Worm (Caenorhabditis elegans) whole organism, L1 larva: ENCODE measurements around the gene rrsr-1.

Source experiments
- C16A3.4 ChIP-seq: fragments of 150-350 bp; optimal IDR thresholded peaks from 2 replicates; lab custom pipeline; 2014; ENCODE audit warnings: missing biosample characterization, missing genetic modification characterization
- Y116A8C.19 ChIP-seq: sonication (generic microtip); optimal IDR thresholded peaks from 2 replicates; lab custom pipeline; 2016; ENCODE audit warnings: missing compliant biosample characterization, missing genetic modification characterization, borderline replicate concordance
- blmp-1 ChIP-seq: fragments of 150-350 bp; optimal IDR thresholded peaks from 2 replicates; lab custom pipeline; 2014; ENCODE audit warnings: missing biosample characterization, missing genetic modification characterization
- ceh-82 ChIP-seq, 3 experiments: fragments of 150-350 bp in 1 of 3; sonication (generic microtip) in 2 of 3; optimal IDR thresholded peaks; 2 replicates each; lab custom pipeline; 2014 to 2017; ENCODE audit warnings: missing biosample characterization in 3 of 3, missing genetic modification characterization in 3 of 3
- ces-1 ChIP-seq: fragments of 150-350 bp; optimal IDR thresholded peaks from 2 replicates; lab custom pipeline; 2014; ENCODE audit warnings: missing biosample characterization, missing genetic modification reagents, missing genetic modification characterization
- dpl-1 ChIP-seq, 3 experiments: fragments of 150-350 bp in 2 of 3; sonication (generic microtip) in 1 of 3; optimal IDR thresholded peaks; 2 replicates each; lab custom pipeline; 2014 to 2017; ENCODE audit warnings: missing biosample characterization in 3 of 3, missing genetic modification characterization in 3 of 3, missing genetic modification reagents in 3 of 3
- dsc-1 ChIP-seq: sonication (generic microtip); optimal IDR thresholded peaks from 2 replicates; lab custom pipeline; 2016; ENCODE audit warnings: mild to moderate bottlenecking, missing genetic modification characterization, missing compliant biosample characterization
- efl-1 ChIP-seq, 4 experiments: fragments of 150-350 bp; optimal IDR thresholded peaks in 3 of 4; peaks in 1 of 4; 1 replicate in 1 of 4; 2 replicates in 3 of 4; lab custom pipeline; 2014; ENCODE audit warnings: missing biosample characterization in 2 of 4, missing genetic modification characterization in 2 of 4, missing genetic modification reagents in 2 of 4
- egl-13 ChIP-seq: sonication (generic microtip); optimal IDR thresholded peaks from 2 replicates; lab custom pipeline; 2016; ENCODE audit warnings: missing genotype, missing genetic modification reagents, missing genetic modification characterization, missing compliant biosample characterization
- egl-27 ChIP-seq, 2 experiments: fragments of 150-350 bp in 1 of 2; sonication (generic microtip); optimal IDR thresholded peaks; 3 replicates each; lab custom pipeline; 2017 to 2018; ENCODE audit warnings: missing biosample characterization in 2 of 2, missing genetic modification characterization in 2 of 2, missing genetic modification reagents in 2 of 2
- elt-3 ChIP-seq, 6 experiments: fragments of 150-350 bp in 1 of 6; sonication (generic microtip); optimal IDR thresholded peaks; 2 replicates each; lab custom pipeline; 2017 to 2018; ENCODE audit warnings: missing biosample characterization in 6 of 6, missing genetic modification characterization in 6 of 6, inconsistent platforms in 1 of 6
- fos-1 ChIP-seq: fragments of 150-350 bp; optimal IDR thresholded peaks from 2 replicates; lab custom pipeline; 2014; ENCODE audit warnings: missing biosample characterization, missing genetic modification characterization
- grh-1 ChIP-seq: fragments of 200-800 bp; sonication (Bioruptor generic); IDR thresholded peaks from 2 replicates; pipeline ENCODE4 v1.3.6; 2022; ENCODE audit warnings: missing genetic modification reagents, missing genetic modification characterization, missing compliant biosample characterization
- hlh-17 ChIP-seq: fragments of 200-800 bp; sonication (Bioruptor generic); optimal IDR thresholded peaks from 2 replicates; lab custom pipeline; 2018; ENCODE audit warnings: missing genetic modification characterization, mild to moderate bottlenecking, missing compliant biosample characterization, moderate library complexity, borderline replicate concordance
- lin-13 ChIP-seq: fragments of 150-350 bp; optimal IDR thresholded peaks from 2 replicates; lab custom pipeline; 2014; ENCODE audit warnings: missing biosample characterization, missing genetic modification reagents, missing genetic modification characterization
- lin-14 ChIP-seq: fragments of 200-800 bp; sonication (Bioruptor generic); optimal IDR thresholded peaks from 2 replicates; lab custom pipeline; 2018; ENCODE audit warnings: mild to moderate bottlenecking, missing genetic modification characterization, moderate library complexity, missing compliant biosample characterization
- lir-3 ChIP-seq: sonication (generic microtip); optimal IDR thresholded peaks from 2 replicates; lab custom pipeline; 2016; ENCODE audit warnings: mild to moderate bottlenecking, missing genetic modification characterization, moderate library complexity, missing compliant biosample characterization; ENCODE audit not compliant: poor library complexity
- lsy-2 ChIP-seq, 2 experiments: fragments of 150-350 bp; optimal IDR thresholded peaks; 2 replicates each; lab custom pipeline; 2014; ENCODE audit warnings: missing biosample characterization in 2 of 2, missing genetic modification characterization in 2 of 2
- nhr-12 ChIP-seq: sonication (generic microtip); optimal IDR thresholded peaks from 2 replicates; lab custom pipeline; 2017; ENCODE audit warnings: missing biosample characterization, missing genetic modification characterization
- nhr-19 ChIP-seq: fragments of 200-800 bp; sonication (Bioruptor generic); conservative IDR thresholded peaks from 2 replicates; pipeline ENCODE4 v1.3.6; 2022; ENCODE audit warnings: missing genetic modification characterization, missing compliant biosample characterization
- nhr-237 ChIP-seq: fragments of 150-350 bp; optimal IDR thresholded peaks from 2 replicates; lab custom pipeline; 2014; ENCODE audit warnings: missing biosample characterization, missing genetic modification characterization
- nhr-71 ChIP-seq: sonication (generic microtip); optimal IDR thresholded peaks from 2 replicates; lab custom pipeline; 2016; ENCODE audit warnings: mild to moderate bottlenecking, missing genetic modification characterization, moderate library complexity, missing compliant biosample characterization
- nhr-76 ChIP-seq: sonication (generic microtip); optimal IDR thresholded peaks from 2 replicates; lab custom pipeline; 2017; ENCODE audit warnings: missing biosample characterization, missing genetic modification characterization
- rnt-1 ChIP-seq: sonication (generic microtip); optimal IDR thresholded peaks from 2 replicates; lab custom pipeline; 2016; ENCODE audit warnings: mild to moderate bottlenecking, missing genetic modification characterization, moderate library complexity, missing compliant biosample characterization
- snpc-4 ChIP-seq: fragments of 150-350 bp; optimal IDR thresholded peaks from 2 replicates; lab custom pipeline; 2014; ENCODE audit warnings: missing biosample characterization, missing genetic modification characterization
- snu-23 ChIP-seq: sonication (generic microtip); optimal IDR thresholded peaks from 2 replicates; lab custom pipeline; 2016; ENCODE audit warnings: missing genetic modification characterization, missing compliant biosample characterization
- sox-4 ChIP-seq: sonication (generic microtip); optimal IDR thresholded peaks from 2 replicates; lab custom pipeline; 2016; ENCODE audit warnings: missing genetic modification characterization, missing compliant biosample characterization
- sptf-1 ChIP-seq: fragments of 150-350 bp; optimal IDR thresholded peaks from 2 replicates; lab custom pipeline; 2014; ENCODE audit warnings: missing biosample characterization, missing genetic modification characterization
- tbx-2 ChIP-seq: sonication (generic microtip); optimal IDR thresholded peaks from 2 replicates; lab custom pipeline; 2016; ENCODE audit warnings: missing genetic modification characterization, missing compliant biosample characterization
- tlp-1 ChIP-seq: fragments of 150-350 bp; optimal IDR thresholded peaks from 2 replicates; lab custom pipeline; 2014; ENCODE audit warnings: missing biosample characterization, missing genetic modification characterization
- unc-130 ChIP-seq: fragments of 150-350 bp; optimal IDR thresholded peaks from 2 replicates; lab custom pipeline; 2017; ENCODE audit warnings: missing biosample characterization, missing genetic modification characterization, inconsistent platforms
- xbp-1 ChIP-seq: sonication (generic microtip); optimal IDR thresholded peaks from 2 replicates; lab custom pipeline; 2016; ENCODE audit warnings: missing genetic modification characterization, missing compliant biosample characterization
- zag-1 ChIP-seq: fragments of 150-350 bp; optimal IDR thresholded peaks from 2 replicates; lab custom pipeline; 2014; ENCODE audit warnings: missing biosample characterization, missing genetic modification characterization
- zip-4 ChIP-seq: fragments of 200-800 bp; sonication (Bioruptor generic); optimal IDR thresholded peaks from 2 replicates; lab custom pipeline; 2018; ENCODE audit warnings: mild to moderate bottlenecking, missing genetic modification characterization, moderate library complexity, missing compliant biosample characterization
- ztf-11 ChIP-seq, 2 experiments: sonication (generic microtip); optimal IDR thresholded peaks; 2 replicates each; lab custom pipeline; 2016 to 2017; ENCODE audit warnings: missing genetic modification characterization in 2 of 2, missing biosample characterization in 1 of 2, missing compliant biosample characterization in 1 of 2
- ztf-4 ChIP-seq: fragments of 150-350 bp; optimal IDR thresholded peaks from 2 replicates; lab custom pipeline; 2014; ENCODE audit warnings: missing biosample characterization, missing genetic modification characterization

Gene rrsr-1

DNA sequence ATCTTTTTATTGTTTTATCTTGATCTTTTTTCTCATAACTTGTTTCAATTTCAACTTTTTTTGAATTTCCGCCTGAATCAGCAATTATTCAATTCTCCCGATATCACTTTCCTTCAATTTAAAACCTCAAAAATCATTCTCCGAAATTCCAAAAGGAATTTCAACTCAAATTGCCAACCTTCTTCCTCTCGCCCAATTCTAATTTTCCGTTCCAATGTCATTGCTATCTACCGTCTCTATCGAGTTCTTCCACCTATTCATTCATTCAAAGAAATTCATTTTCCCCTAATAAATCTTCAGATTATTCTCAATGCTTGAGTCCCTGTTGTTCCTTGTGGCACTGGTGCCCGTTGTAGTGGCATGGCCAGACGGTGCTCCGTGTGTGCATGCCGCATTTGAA lies 16.0 kb upstream of the rrsr-1 start, which contains the start of gene F23B12.4:
Gene F23B12.4 (plus strand): TSS at position 301 of the 400 bp plus-strand sequence.
- TF ChIP-seq unc-130 (tag; lab: Kevin White, UChicago) (no peak), nhr-237 (tag; lab: Kevin White, UChicago) (no peak), ces-1 (no peak), dpl-1 (GFP tag; optimal IDR thresholded peaks at IDR 0.05; lab: Kevin White, UChicago) (no peak), efl-1 (optimal IDR thresholded peaks at IDR 0.05; lab: Kevin White, UChicago) (no peak), efl-1 (GFP tag; optimal IDR thresholded peaks at IDR 0.05 in 1 of 2; lab: Kevin White, UChicago) (peak in 1 of 2 experiments; percentile 36), snpc-4 (tag; lab: Kevin White, UChicago) (no peak)

DNA sequence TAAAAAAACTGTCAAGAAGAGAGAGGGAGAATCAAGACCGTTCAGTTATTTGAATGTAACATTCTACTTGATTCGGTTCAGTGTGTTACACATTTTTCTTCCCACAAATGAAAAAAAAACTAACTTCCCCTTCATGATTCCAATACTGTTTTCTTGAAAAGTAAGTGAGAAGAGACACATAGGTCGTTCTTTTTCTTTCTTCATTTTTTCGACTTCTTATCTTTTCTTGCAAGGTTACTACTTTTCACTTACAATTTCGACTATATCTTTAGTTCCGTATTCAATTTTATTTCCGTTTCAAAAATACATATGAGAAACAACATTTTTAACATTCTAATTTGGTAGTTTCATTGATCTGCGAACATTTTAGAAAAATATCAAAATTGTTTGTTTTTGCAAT lies 14.4 kb upstream of the rrsr-1 start:
- peak in 1 of 6 experiments; percentile 8 for TF ChIP-seq elt-3 (tag; optimal IDR thresholded peaks at IDR 0.05; lab: Kevin White, UChicago)
- TF ChIP-seq ztf-4 (tag; lab: Kevin White, UChicago) = no peak

DNA sequence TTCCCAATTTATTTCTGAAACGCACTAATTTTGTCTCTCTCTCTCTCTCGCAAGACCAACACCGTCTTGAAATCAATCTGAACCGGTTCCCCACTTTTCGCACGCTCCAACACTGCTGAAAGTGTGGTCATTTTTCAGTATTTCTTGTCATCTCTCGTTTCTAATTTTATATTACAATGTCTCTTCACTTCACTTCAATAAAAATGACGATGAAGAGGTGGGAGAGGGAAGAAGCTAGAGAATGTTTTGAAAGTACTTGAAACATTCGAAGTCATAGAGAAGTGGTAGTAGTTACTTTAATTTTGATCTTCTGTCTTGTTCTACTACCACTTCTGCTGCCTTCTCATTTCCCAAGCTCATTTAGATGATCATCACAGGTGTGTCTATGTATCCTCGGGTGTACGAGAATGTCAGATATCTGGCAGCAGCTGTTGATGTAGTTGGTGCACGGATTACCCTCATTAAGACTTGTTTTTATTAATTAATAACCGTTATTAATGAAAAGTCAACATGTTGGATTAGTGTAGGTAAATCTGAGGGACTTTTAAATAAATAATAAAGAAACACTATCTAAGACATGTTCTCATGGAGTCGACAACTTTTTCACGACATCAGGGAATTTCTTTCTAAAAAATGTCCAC lies 13.4 kb upstream of the rrsr-1 start:
- TF ChIP-seq fos-1 (tag; lab: Kevin White, UChicago) = no peak
- TF ChIP-seq zag-1 (tag; lab: Kevin White, UChicago) = no peak
- no peak for TF ChIP-seq hlh-17 (GFP tag; lab: Kevin White, UChicago)
- TF ChIP-seq ztf-11 (tag; optimal IDR thresholded peaks at IDR 0.05; lab: Kevin White, UChicago) = peak in 1 of 2 experiments; percentile 43
- TF ChIP-seq grh-1 (GFP tag; lab: Robert Waterston, UW) = no peak
- TF ChIP-seq elt-3 (tag; optimal IDR thresholded peaks at IDR 0.05; lab: Kevin White, UChicago) = no peak
- TF ChIP-seq zip-4 (GFP tag; lab: Kevin White, UChicago) = no peak
- TF ChIP-seq snu-23 (GFP tag; lab: Kevin White, UChicago) = no peak
- no peak for TF ChIP-seq lin-14 (GFP tag; lab: Kevin White, UChicago)
- TF ChIP-seq Y116A8C.19 (tag; lab: Kevin White, UChicago) = no peak
- no peak for TF ChIP-seq egl-13 (tag; lab: Kevin White, UChicago)
- no peak for TF ChIP-seq C16A3.4
- TF ChIP-seq tbx-2 = peak; percentile 38

ce11 chrV:14437355-14437754 lies 12.5 kb upstream of the rrsr-1 start:
- no peak for TF ChIP-seq ceh-82 (tag; optimal IDR thresholded peaks at IDR 0.05; lab: Kevin White, UChicago)
- no peak for TF ChIP-seq lsy-2 (tag; optimal IDR thresholded peaks at IDR 0.05; lab: Kevin White, UChicago)
- TF ChIP-seq nhr-12 (tag; lab: Kevin White, UChicago) = no peak
- no peak for TF ChIP-seq egl-27 (tag; optimal IDR thresholded peaks at IDR 0.05; lab: Kevin White, UChicago)
- no peak for TF ChIP-seq nhr-71 (tag; lab: Kevin White, UChicago)
- no peak for TF ChIP-seq rnt-1
- TF ChIP-seq lin-13 = no peak
- TF ChIP-seq lir-3 (tag; lab: Kevin White, UChicago) = no peak
- TF ChIP-seq nhr-76 = no peak
- TF ChIP-seq dsc-1 (tag; lab: Kevin White, UChicago) = no peak
- TF ChIP-seq blmp-1 (tag; lab: Kevin White, UChicago) = no peak
- no peak for TF ChIP-seq ztf-4 (tag; lab: Kevin White, UChicago)

DNA sequence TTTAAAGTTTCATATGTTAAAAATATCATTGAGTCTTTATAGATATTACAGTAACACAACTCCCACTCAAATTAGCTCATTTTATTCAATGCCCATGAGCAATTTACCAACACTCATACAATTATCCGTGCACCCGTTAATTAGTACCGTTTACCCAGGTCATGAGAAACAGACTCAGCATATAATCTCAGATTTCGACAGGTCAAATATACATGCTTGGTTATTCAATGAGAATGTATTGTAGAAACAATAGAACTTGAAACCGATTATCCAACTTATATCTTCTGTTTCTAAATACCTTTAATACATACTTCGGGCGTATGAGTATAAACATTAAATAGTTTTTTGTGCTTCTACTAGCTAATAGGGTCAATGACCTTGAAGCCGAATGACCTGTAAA lies 11.4 kb upstream of the rrsr-1 start:
- TF ChIP-seq nhr-19 (GFP tag; lab: Robert Waterston, UW) = no peak
- TF ChIP-seq tlp-1 = no peak
- no peak for TF ChIP-seq efl-1 (optimal IDR thresholded peaks at IDR 0.05; lab: Kevin White, UChicago)
- peak in 1 of 2 experiments; percentile 73 for TF ChIP-seq efl-1 (GFP tag; optimal IDR thresholded peaks at IDR 0.05 in 1 of 2; lab: Kevin White, UChicago)
- TF ChIP-seq egl-27 (tag; optimal IDR thresholded peaks at IDR 0.05; lab: Kevin White, UChicago) = no peak
- no peak for TF ChIP-seq snu-23 (GFP tag; lab: Kevin White, UChicago)
- TF ChIP-seq xbp-1 = no peak
- no peak for TF ChIP-seq sptf-1 (tag; lab: Kevin White, UChicago)
- no peak for TF ChIP-seq sox-4 (tag; lab: Kevin White, UChicago)
- no peak for TF ChIP-seq dsc-1 (tag; lab: Kevin White, UChicago)
